Fruit fly (Drosophila melanogaster) whole organism, prepupa: Measurements from ENCODE around the gene sac.

Experiments used
- Blimp-1 ChIP-seq: fragments of 200-800 bp; sonication (Bioruptor generic); optimal IDR thresholded peaks from 3 replicates; lab custom pipeline; 2017; ENCODE audit warnings: missing biosample characterization, missing genetic modification characterization, mild to moderate bottlenecking, moderate library complexity, missing genetic modification reagents
- CG10631 ChIP-seq: fragments of 200-800 bp; sonication (Bioruptor generic); optimal IDR thresholded peaks from 2 replicates; lab custom pipeline; 2016; ENCODE audit warnings: missing biosample characterization, missing genetic modification characterization
- CG10669 ChIP-seq: fragments of 200-800 bp; sonication (Bioruptor generic); optimal IDR thresholded peaks from 3 replicates; lab custom pipeline; 2018; ENCODE audit warnings: missing biosample characterization, mild to moderate bottlenecking, missing genetic modification characterization, moderate library complexity
- CG11762 ChIP-seq: fragments of 200-800 bp; sonication (Bioruptor generic); optimal IDR thresholded peaks from 3 replicates; lab custom pipeline; 2016; ENCODE audit warnings: missing biosample characterization, missing genetic modification characterization; ENCODE audit not compliant: insufficient read depth
- CG15336 ChIP-seq: fragments of 200-800 bp; sonication (Bioruptor generic); IDR thresholded peaks from 2 replicates; pipeline ENCODE4 v1.3.6; 2022; ENCODE audit warnings: missing biosample characterization, missing genetic modification characterization
- CG1621 ChIP-seq: fragments of 200-800 bp; sonication (Bioruptor generic); optimal IDR thresholded peaks from 3 replicates; lab custom pipeline; 2018; ENCODE audit warnings: missing biosample characterization, mild to moderate bottlenecking, missing genetic modification characterization
- CG16779 ChIP-seq: fragments of 200-800 bp; sonication (Bioruptor generic); optimal IDR thresholded peaks from 3 replicates; lab custom pipeline; 2017; ENCODE audit warnings: missing biosample characterization, mild to moderate bottlenecking, missing genetic modification characterization
- CG3032 ChIP-seq: fragments of 200-800 bp; optimal IDR thresholded peaks from 2 replicates; lab custom pipeline; 2019; ENCODE audit warnings: missing biosample characterization, mild to moderate bottlenecking, missing genetic modification characterization, moderate library complexity
- CG31627 ChIP-seq: fragments of 200-800 bp; sonication (Bioruptor generic); optimal IDR thresholded peaks from 3 replicates; lab custom pipeline; 2016; ENCODE audit warnings: missing biosample characterization, missing genetic modification characterization
- CG32006 ChIP-seq: fragments of 200-800 bp; sonication (Bioruptor generic); optimal IDR thresholded peaks from 3 replicates; lab custom pipeline; 2017; ENCODE audit warnings: missing biosample characterization, mild to moderate bottlenecking, missing genetic modification characterization
- CG3919 ChIP-seq: fragments of 200-800 bp; sonication (Bioruptor generic); optimal IDR thresholded peaks from 3 replicates; lab custom pipeline; 2016; ENCODE audit warnings: missing biosample characterization, missing genetic modification characterization
- CG4318 ChIP-seq: fragments of 200-800 bp; sonication (Bioruptor generic); optimal IDR thresholded peaks from 3 replicates; lab custom pipeline; 2017; ENCODE audit warnings: missing biosample characterization, mild to moderate bottlenecking, missing genetic modification characterization
- CG6163 ChIP-seq: fragments of 200-800 bp; sonication (Bioruptor generic); IDR thresholded peaks from 3 replicates; pipeline ENCODE4 v1.3.6; 2022; ENCODE audit warnings: missing biosample characterization, missing genetic modification characterization
- CG6276 ChIP-seq: fragments of 200-800 bp; sonication (Bioruptor generic); optimal IDR thresholded peaks from 2 replicates; lab custom pipeline; 2017; ENCODE audit warnings: missing biosample characterization, mild to moderate bottlenecking, missing genetic modification characterization
- CG6792 ChIP-seq: fragments of 200-800 bp; sonication (Bioruptor generic); optimal IDR thresholded peaks from 3 replicates; lab custom pipeline; 2016; ENCODE audit warnings: missing biosample characterization, missing genetic modification characterization
- CG6854 ChIP-seq: fragments of 200-800 bp; sonication (Bioruptor generic); optimal IDR thresholded peaks from 2 replicates; lab custom pipeline; 2017; ENCODE audit warnings: missing biosample characterization, mild to moderate bottlenecking, missing genetic modification characterization
- CG8119 ChIP-seq: fragments of 200-800 bp; sonication (Bioruptor generic); IDR thresholded peaks from 3 replicates; pipeline ENCODE4 v1.3.6; 2022; ENCODE audit warnings: missing biosample characterization, missing genetic modification characterization
- CG8319 ChIP-seq: fragments of 200-800 bp; sonication (Bioruptor generic); optimal IDR thresholded peaks from 3 replicates; lab custom pipeline; 2016; ENCODE audit warnings: missing biosample characterization, missing genetic modification characterization
- CG8632 ChIP-seq: fragments of 200-800 bp; sonication (Bioruptor generic); optimal IDR thresholded peaks from 3 replicates; lab custom pipeline; 2016; ENCODE audit warnings: missing biosample characterization, missing genetic modification characterization
- Eip75B ChIP-seq: fragments of 200-800 bp; sonication (Bioruptor generic); optimal IDR thresholded peaks from 3 replicates; lab custom pipeline; 2016; ENCODE audit warnings: missing biosample characterization, missing genetic modification characterization
- Ets21C ChIP-seq: fragments of 200-800 bp; sonication (Bioruptor generic); optimal IDR thresholded peaks from 3 replicates; lab custom pipeline; 2016; ENCODE audit warnings: missing biosample characterization, missing genetic modification characterization
- Ets96B ChIP-seq: fragments of 200-800 bp; optimal IDR thresholded peaks from 2 replicates; lab custom pipeline; 2019; ENCODE audit warnings: missing biosample characterization, mild to moderate bottlenecking, missing genetic modification characterization, moderate library complexity
- Gug ChIP-seq: fragments of 200-800 bp; sonication (Bioruptor generic); IDR thresholded peaks from 2 replicates; pipeline ENCODE4 v1.3.6; 2022; ENCODE audit warnings: missing biosample characterization, missing genetic modification characterization
- Hr38 ChIP-seq: sonication (Bioruptor generic); optimal IDR thresholded peaks from 2 replicates; lab custom pipeline; 2016; ENCODE audit warnings: missing biosample characterization, missing genetic modification characterization
- Hr39 ChIP-seq: fragments of 200-800 bp; sonication (Bioruptor generic); optimal IDR thresholded peaks from 2 replicates; lab custom pipeline; 2016; ENCODE audit warnings: missing biosample characterization, missing genetic modification characterization
- Lpt ChIP-seq: fragments of 200-800 bp; sonication (Bioruptor generic); optimal IDR thresholded peaks from 3 replicates; lab custom pipeline; 2016; ENCODE audit warnings: missing biosample characterization, missing genetic modification characterization
- Met ChIP-seq: fragments of 200-800 bp; sonication (Bioruptor generic); optimal IDR thresholded peaks from 3 replicates; lab custom pipeline; 2016; ENCODE audit warnings: missing biosample characterization, missing genetic modification characterization
- OdsH ChIP-seq: fragments of 200-800 bp; sonication (Bioruptor generic); optimal IDR thresholded peaks from 3 replicates; lab custom pipeline; 2016; ENCODE audit warnings: missing biosample characterization, missing genetic modification characterization
- Smox ChIP-seq: fragments of 200-800 bp; sonication (Bioruptor generic); optimal IDR thresholded peaks from 3 replicates; lab custom pipeline; 2016; ENCODE audit warnings: missing biosample characterization, missing genetic modification characterization
- Sox102F ChIP-seq: fragments of 200-800 bp; sonication (Bioruptor generic); optimal IDR thresholded peaks from 2 replicates; lab custom pipeline; 2016; ENCODE audit warnings: missing biosample characterization, mild to moderate bottlenecking, missing genetic modification characterization
- Sox15 ChIP-seq: fragments of 200-800 bp; sonication (Bioruptor generic); optimal IDR thresholded peaks from 3 replicates; lab custom pipeline; 2016; ENCODE audit warnings: missing biosample characterization, missing genetic modification characterization
- achi ChIP-seq: fragments of 200-800 bp; sonication (Bioruptor generic); optimal IDR thresholded peaks from 3 replicates; lab custom pipeline; 2016; ENCODE audit warnings: missing biosample characterization, missing genetic modification characterization
- acj6 ChIP-seq: fragments of 200-800 bp; sonication (Bioruptor generic); optimal IDR thresholded peaks from 3 replicates; lab custom pipeline; 2016; ENCODE audit warnings: missing biosample characterization, missing genetic modification characterization
- cyc ChIP-seq: fragments of 200-800 bp; sonication (Bioruptor generic); optimal IDR thresholded peaks from 3 replicates; lab custom pipeline; 2016; ENCODE audit warnings: missing biosample characterization, missing genetic modification characterization
- dac ChIP-seq: fragments of 200-800 bp; sonication (Bioruptor generic); optimal IDR thresholded peaks from 2 replicates; lab custom pipeline; 2017; ENCODE audit warnings: missing biosample characterization, mild to moderate bottlenecking, missing genetic modification characterization
- eg ChIP-seq: fragments of 200-800 bp; sonication (Bioruptor generic); IDR thresholded peaks from 3 replicates; pipeline ENCODE4 v1.3.6; 2022; ENCODE audit warnings: missing biosample characterization, missing genetic modification characterization
- esn ChIP-seq: fragments of 200-800 bp; sonication (Bioruptor generic); optimal IDR thresholded peaks from 2 replicates; lab custom pipeline; 2016; ENCODE audit warnings: missing biosample characterization, mild to moderate bottlenecking, missing genetic modification characterization, moderate library complexity
- fd59A ChIP-seq: fragments of 200-800 bp; sonication (Bioruptor generic); optimal IDR thresholded peaks from 2 replicates; lab custom pipeline; 2017; ENCODE audit warnings: missing biosample characterization, mild to moderate bottlenecking, missing genetic modification characterization, missing genetic modification reagents
- fkh ChIP-seq: fragments of 200-800 bp; sonication (Bioruptor generic); optimal IDR thresholded peaks from 3 replicates; lab custom pipeline; 2017; ENCODE audit warnings: missing biosample characterization, mild to moderate bottlenecking, missing genetic modification characterization, moderate library complexity
- lz ChIP-seq: fragments of 200-800 bp; sonication (Bioruptor generic); optimal IDR thresholded peaks from 3 replicates; lab custom pipeline; 2016; ENCODE audit warnings: missing biosample characterization, missing genetic modification characterization
- net ChIP-seq: fragments of 200-800 bp; sonication (Bioruptor generic); optimal IDR thresholded peaks from 3 replicates; lab custom pipeline; 2016; ENCODE audit warnings: missing biosample characterization, missing genetic modification characterization
- pdm3 ChIP-seq: fragments of 200-800 bp; sonication (Bioruptor generic); optimal IDR thresholded peaks from 3 replicates; lab custom pipeline; 2016; ENCODE audit warnings: missing biosample characterization, missing genetic modification characterization
- salr ChIP-seq, 2 experiments: fragments of 200-800 bp; sonication (Bioruptor generic); optimal IDR thresholded peaks; 3 replicates each; lab custom pipeline; 2016 to 2018; ENCODE audit warnings: missing biosample characterization in 2 of 2, missing genetic modification characterization in 2 of 2, mild to moderate bottlenecking in 1 of 2
- spab ChIP-seq: fragments of 200-800 bp; sonication (Bioruptor generic); optimal IDR thresholded peaks from 2 replicates; lab custom pipeline; 2017; ENCODE audit warnings: missing biosample characterization, mild to moderate bottlenecking, missing genetic modification characterization, missing genetic modification reagents
- ss ChIP-seq, 2 experiments: fragments of 200-800 bp; sonication (Bioruptor generic); optimal IDR thresholded peaks; 2 replicates in 1 of 2; 3 replicates in 1 of 2; lab custom pipeline; 2017 to 2018; ENCODE audit warnings: mild to moderate bottlenecking in 2 of 2, missing biosample characterization in 2 of 2, missing genetic modification characterization in 2 of 2, moderate library complexity in 1 of 2
- svp ChIP-seq: fragments of 200-800 bp; sonication (Bioruptor generic); peaks from one replicate; lab custom pipeline; 2016; ENCODE audit warnings: missing biosample characterization, missing genetic modification characterization
- topi ChIP-seq: fragments of 200-800 bp; sonication (Bioruptor generic); optimal IDR thresholded peaks from 3 replicates; lab custom pipeline; 2016; ENCODE audit warnings: missing biosample characterization, missing genetic modification characterization
- vri ChIP-seq: fragments of 200-800 bp; sonication (Bioruptor generic); optimal IDR thresholded peaks from 3 replicates; lab custom pipeline; 2016; ENCODE audit warnings: missing biosample characterization, mild to moderate bottlenecking, missing genetic modification characterization

Gene sac

dm6 chr3R:4468926-4469325 is 11.7 kb upstream of the sac start (continued):
- TF ChIP-seq Smox (GFP tag; lab: Kevin White, UChicago) (no peak), Gug (no peak), cyc (no peak), CG10669 (GFP tag; lab: Kevin White, UChicago) (peak; percentile 19), eg (0 out of 3 replicates have a peak, but pooled peaks have one; percentile 26), CG10631 (GFP tag; lab: Kevin White, UChicago) (no peak), CG1621 (peak; percentile 49), Sox15 (no peak), CG31627 (no peak), vri (GFP tag; lab: Kevin White, UChicago) (no peak), dac (GFP tag; lab: Kevin White, UChicago) (no peak), Hr39 (GFP tag; lab: Kevin White, UChicago) (no peak), CG32006 (GFP tag; lab: Kevin White, UChicago) (no peak), CG8319 (no peak), Hr38 (GFP tag; lab: Kevin White, UChicago) (no peak), fd59A (GFP tag; lab: Kevin White, UChicago) (no peak), esn (no peak), salr (GFP tag; optimal IDR thresholded peaks at IDR 0.05; lab: Kevin White, UChicago) (no peak), CG6854 (GFP tag; lab: Kevin White, UChicago) (peak; percentile 64), Lpt (no peak), svp (GFP tag; lab: Kevin White, UChicago) (peak; percentile 86), Ets96B (tag; lab: Kevin White, UChicago) (no peak), CG6792 (GFP tag; lab: Kevin White, UChicago) (no peak), topi (peak; percentile 1), CG6163 (GFP tag; lab: Robert Waterston, UW) (no peak), Eip75B (no peak), Met (GFP tag; lab: Kevin White, UChicago) (no peak), CG16779 (tag; lab: Kevin White, UChicago) (no peak), CG15336 (GFP tag; lab: Robert Waterston, UW) (no peak), CG8632 (GFP tag; lab: Kevin White, UChicago) (no peak)

- TF ChIP-seq CG15336 (GFP tag; lab: Robert Waterston, UW) (no peak), vri (GFP tag; lab: Kevin White, UChicago) (peak; percentile 68)
- TF ChIP-seq, all 60 proteins: peak for 1
Observed at dm6 chr3R:4470695-4471046, 9.9 kb upstream of the sac start.

- TF ChIP-seq fd59A (GFP tag; lab: Kevin White, UChicago) = no peak
- no peak for TF ChIP-seq esn
- TF ChIP-seq OdsH (GFP tag; lab: Kevin White, UChicago) = no peak
- no peak for TF ChIP-seq CG11762 (GFP tag; lab: Kevin White, UChicago)
- TF ChIP-seq Blimp-1 (GFP tag; lab: Kevin White, UChicago) = no peak
- TF ChIP-seq pdm3 (GFP tag; lab: Kevin White, UChicago) = no peak
- TF ChIP-seq acj6 (GFP tag; lab: Kevin White, UChicago) = no peak
- no peak for TF ChIP-seq achi
- no peak for TF ChIP-seq ss (GFP tag; optimal IDR thresholded peaks at IDR 0.05; lab: Kevin White, UChicago)
- no peak for TF ChIP-seq CG8632 (GFP tag; lab: Kevin White, UChicago)
- no peak for TF ChIP-seq CG4318
- TF ChIP-seq Sox102F (GFP tag; lab: Kevin White, UChicago) = no peak
- no peak for TF ChIP-seq spab
- no peak for TF ChIP-seq Eip75B
- no peak for TF ChIP-seq CG3032 (tag; lab: Kevin White, UChicago)
- peak; percentile 5 for TF ChIP-seq CG3919 (GFP tag; lab: Kevin White, UChicago)
- no peak for TF ChIP-seq Met (GFP tag; lab: Kevin White, UChicago)
- no peak for TF ChIP-seq Gug
- no peak for TF ChIP-seq Ets21C
- TF ChIP-seq CG8119 (GFP tag; lab: Robert Waterston, UW) = no peak
- TF ChIP-seq fkh (GFP tag; lab: Kevin White, UChicago) = peak; percentile 59
- no peak for TF ChIP-seq lz
- TF ChIP-seq CG6276 (GFP tag; lab: Kevin White, UChicago) = no peak
- no peak for TF ChIP-seq Hr39 (GFP tag; lab: Kevin White, UChicago)
- no peak for TF ChIP-seq eg
- TF ChIP-seq vri (GFP tag; lab: Kevin White, UChicago) = peak; percentile 61
- no peak for TF ChIP-seq net
- no peak for TF ChIP-seq dac (GFP tag; lab: Kevin White, UChicago)
- TF ChIP-seq CG31627 = no peak
Observed at dm6 chr3R:4471047-4471751, 9.4 kb upstream of the sac start.
